Worm (Caenorhabditis elegans): ENCODE measurements around the gene ZK742.4.

The ZK742.4 gene

DNA sequence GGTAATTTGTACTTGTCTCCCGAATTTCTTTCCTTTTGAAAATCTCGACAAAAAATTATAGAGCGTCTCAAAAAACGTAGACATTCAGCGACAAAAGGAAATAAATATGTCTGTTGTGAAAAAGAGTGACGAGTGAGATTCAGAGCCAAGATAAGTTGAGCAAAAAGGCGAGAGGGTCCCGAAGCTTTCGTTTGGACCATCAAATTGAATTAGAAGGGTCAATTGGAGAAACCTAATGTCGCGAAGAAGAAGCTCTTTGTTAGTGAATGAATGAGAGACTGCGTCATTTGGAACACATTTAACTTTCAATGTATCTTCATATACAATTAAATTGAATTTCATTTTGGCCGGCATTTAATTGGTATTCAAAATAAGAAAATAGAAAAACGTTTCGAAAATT, 4.9 kb upstream of the ZK742.4 start:
- TF ChIP-seq fkh-10 (GFP tag; optimal IDR thresholded peaks at IDR 0.05), result peak; percentile 56
- peak; percentile 65 for TF ChIP-seq ces-1 (GFP tag; optimal IDR thresholded peaks at IDR 0.05)
- no peak for TF ChIP-seq hif-1 (tag; optimal IDR thresholded peaks at IDR 0.05)
- TF ChIP-seq ctbp-1 (GFP tag; IDR thresholded peaks at IDR 0.05), result 0 out of 2 replicates have a peak, but pooled peaks have one; percentile 31

DNA sequence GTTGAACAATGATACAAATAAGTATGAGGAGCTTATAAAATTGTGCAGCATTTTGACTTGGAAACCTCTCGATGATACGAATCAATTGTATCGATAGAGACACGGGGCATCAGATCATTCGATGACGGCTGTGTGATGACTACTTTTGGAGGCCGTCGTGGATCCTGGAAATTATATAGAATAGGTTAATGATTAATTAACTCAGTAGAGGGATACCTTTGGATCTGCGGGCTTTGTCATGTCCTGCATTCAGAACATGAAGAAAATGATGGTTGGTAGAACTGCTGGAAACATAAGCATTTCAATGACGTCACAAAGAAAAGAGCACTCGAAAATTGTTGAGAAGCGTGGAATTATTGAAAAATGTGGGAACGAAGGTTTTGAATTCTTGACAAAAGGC, 3.0 kb upstream of the ZK742.4 start, which contains the start of gene ZK742.6:
ZK742.6 (minus strand) TSS at position 342 of the 400 bp plus-strand sequence.
- TF ChIP-seq ceh-32 (tag; optimal IDR thresholded peaks at IDR 0.05; ENCODE audit: poor library complexity), result no peak
- no peak for TF ChIP-seq unc-130 (GFP tag; optimal IDR thresholded peaks at IDR 0.05)
- TF ChIP-seq lir-3 (tag; optimal IDR thresholded peaks at IDR 0.05), result no peak
- no peak for TF ChIP-seq ces-1 (GFP tag; optimal IDR thresholded peaks at IDR 0.05)
- TF ChIP-seq nhr-42 (GFP tag; IDR thresholded peaks at IDR 0.05), result no peak
- TF ChIP-seq nhr-25 (tag; optimal IDR thresholded peaks at IDR 0.05; ENCODE audit: borderline replicate concordance, insufficient read depth), result no peak
- no peak for TF ChIP-seq nhr-76 (tag; optimal IDR thresholded peaks at IDR 0.05)
- TF ChIP-seq egl-43 (GFP tag; IDR thresholded peaks at IDR 0.05), result no peak
- TF ChIP-seq zip-11 (GFP tag; IDR thresholded peaks at IDR 0.05), result no peak
- no peak for TF ChIP-seq nhr-41 (GFP tag; IDR thresholded peaks at IDR 0.05)
- TF ChIP-seq lin-15B (tag; optimal IDR thresholded peaks at IDR 0.05), result no peak

DNA sequence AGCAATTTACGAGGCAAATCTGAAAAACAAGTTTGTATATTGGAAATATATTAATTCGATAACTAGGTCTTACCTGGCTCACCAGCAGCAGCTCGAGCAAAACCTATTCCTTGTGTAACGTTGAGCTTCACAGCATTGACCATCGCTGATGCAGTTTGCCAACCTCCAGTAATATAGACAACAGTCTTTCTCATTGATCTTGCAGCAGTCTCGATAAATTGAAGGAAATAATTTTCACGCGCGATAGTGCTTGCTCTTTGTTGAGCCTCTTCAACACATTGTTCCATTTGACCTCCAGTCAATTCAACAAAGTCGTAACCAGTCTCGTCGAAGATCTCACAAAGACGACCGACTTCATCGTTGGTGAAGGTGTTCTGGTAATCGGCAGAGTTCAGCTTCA, 1.0 kb downstream of the ZK742.4 start:
- TF ChIP-seq aha-1 (tag) (peak; percentile 97), egl-27 (tag; optimal IDR thresholded peaks at IDR 0.05) (no peak), ama-1 (optimal IDR thresholded peaks at IDR 0.05) (no peak), madf-9 (GFP tag; conservative IDR thresholded peaks at IDR 0.05) (no peak)

DNA sequence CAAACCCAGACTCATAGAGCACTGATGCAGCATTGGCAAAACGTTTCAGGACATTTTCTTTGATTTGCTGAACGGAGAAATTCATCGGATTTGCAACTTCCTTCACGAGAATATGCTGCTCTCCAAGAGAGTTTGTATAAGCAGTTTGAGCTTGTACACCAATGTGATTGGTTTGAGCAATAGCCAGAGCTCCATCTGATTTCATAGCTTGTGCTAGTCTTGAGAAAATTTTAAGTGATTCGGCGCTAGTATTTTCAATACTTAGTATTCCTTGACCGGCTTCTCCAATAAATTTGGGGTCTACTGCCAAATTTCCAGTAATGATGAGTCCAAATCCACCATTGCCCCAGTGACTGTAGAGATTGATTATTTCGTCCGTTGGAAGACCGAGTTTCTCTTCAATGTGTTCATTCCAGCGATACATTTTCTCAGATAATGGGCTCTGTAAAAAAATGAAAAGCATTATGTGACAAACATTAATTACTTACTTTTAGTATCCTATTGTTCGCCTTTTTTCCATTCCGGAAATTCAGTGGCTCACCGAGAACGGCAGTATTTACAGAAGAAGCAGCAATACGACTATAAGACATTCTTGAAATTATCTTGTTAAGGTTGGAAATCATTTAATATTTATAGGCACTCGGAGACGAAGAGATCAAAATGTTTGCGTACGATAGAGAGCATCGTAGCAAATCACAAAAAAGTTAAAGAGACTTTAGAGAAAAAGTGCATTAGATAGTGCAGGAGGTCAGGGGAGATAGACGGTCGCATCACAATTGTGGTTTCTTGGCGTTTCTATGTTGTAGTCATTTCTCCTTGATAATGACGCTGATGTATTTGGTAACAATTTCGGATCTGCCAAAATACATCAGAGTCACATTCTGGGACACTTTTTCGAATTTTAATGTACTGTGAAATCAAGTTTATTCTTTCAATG, 2.0 kb downstream of the ZK742.4 start, which contains the start of gene ZK742.3:
ZK742.3 (minus strand) TSS at position 593 of the 937 bp plus-strand sequence.
- TF ChIP-seq aha-1 (tag) (peak; percentile 95), dmd-6 (GFP tag; IDR thresholded peaks at IDR 0.05) (peak; percentile 71), gei-8 (GFP tag; optimal IDR thresholded peaks at IDR 0.05) (no peak), dve-1 (tag; optimal IDR thresholded peaks at IDR 0.05; ENCODE audit: insufficient read depth) (peak; percentile 57), mep-1 (tag; optimal IDR thresholded peaks at IDR 0.05) (peak; percentile 7), daf-16 (GFP tag; optimal IDR thresholded peaks at IDR 0.05) (no peak), daf-16 (tag; optimal IDR thresholded peaks at IDR 0.05) (peak; percentile 40), arid-1 (GFP tag; conservative IDR thresholded peaks at IDR 0.05) (no peak), ztf-11 (tag; optimal IDR thresholded peaks at IDR 0.05) (no peak), F44E2.7 (GFP tag; IDR thresholded peaks at IDR 0.05) (no peak), zag-1 (tag; optimal IDR thresholded peaks at IDR 0.05) (no peak), mdt-29 (GFP tag; IDR thresholded peaks at IDR 0.05) (no peak), nhr-28 (tag; optimal IDR thresholded peaks at IDR 0.05) (peak; percentile 98), nhr-237 (tag; optimal IDR thresholded peaks at IDR 0.05) (no peak), ceh-44 (GFP tag; IDR thresholded peaks at IDR 0.05) (no peak), T20F7.1 (GFP tag; optimal IDR thresholded peaks at IDR 0.05) (no peak), lin-38 (GFP tag; IDR thresholded peaks at IDR 0.05) (0 out of 2 replicates have a peak, but pooled peaks have one; percentile 28), saeg-2 (GFP tag; IDR thresholded peaks at IDR 0.05) (no peak), nhr-25 (tag; optimal IDR thresholded peaks at IDR 0.05; ENCODE audit: borderline replicate concordance, insufficient read depth) (no peak), mes-2 (tag; optimal IDR thresholded peaks at IDR 0.05; ENCODE audit: poor library complexity, severe bottlenecking) (no peak), dmd-8 (GFP tag; IDR thresholded peaks at IDR 0.05) (no peak), hif-1 (tag; optimal IDR thresholded peaks at IDR 0.05) (no peak), nhr-10 (tag; optimal IDR thresholded peaks at IDR 0.05) (peak; percentile 7), pqm-1 (tag; optimal IDR thresholded peaks at IDR 0.05) (peak; percentile 50), hlh-11 (tag; optimal IDR thresholded peaks at IDR 0.05) (peak; percentile 39), hlh-30 (tag; optimal IDR thresholded peaks at IDR 0.05; ENCODE audit: insufficient read depth) (peak; percentile 9), T26A8.4 (GFP tag; IDR thresholded peaks at IDR 0.05) (no peak), php-3 (GFP tag; IDR thresholded peaks at IDR 0.05) (0 out of 2 replicates have a peak, but pooled peaks have one; percentile 9), hmg-1.1 (GFP tag; IDR thresholded peaks at IDR 0.05) (no peak)
